Worm (Caenorhabditis elegans): ENCODE data around the gene math-9.

DNA sequence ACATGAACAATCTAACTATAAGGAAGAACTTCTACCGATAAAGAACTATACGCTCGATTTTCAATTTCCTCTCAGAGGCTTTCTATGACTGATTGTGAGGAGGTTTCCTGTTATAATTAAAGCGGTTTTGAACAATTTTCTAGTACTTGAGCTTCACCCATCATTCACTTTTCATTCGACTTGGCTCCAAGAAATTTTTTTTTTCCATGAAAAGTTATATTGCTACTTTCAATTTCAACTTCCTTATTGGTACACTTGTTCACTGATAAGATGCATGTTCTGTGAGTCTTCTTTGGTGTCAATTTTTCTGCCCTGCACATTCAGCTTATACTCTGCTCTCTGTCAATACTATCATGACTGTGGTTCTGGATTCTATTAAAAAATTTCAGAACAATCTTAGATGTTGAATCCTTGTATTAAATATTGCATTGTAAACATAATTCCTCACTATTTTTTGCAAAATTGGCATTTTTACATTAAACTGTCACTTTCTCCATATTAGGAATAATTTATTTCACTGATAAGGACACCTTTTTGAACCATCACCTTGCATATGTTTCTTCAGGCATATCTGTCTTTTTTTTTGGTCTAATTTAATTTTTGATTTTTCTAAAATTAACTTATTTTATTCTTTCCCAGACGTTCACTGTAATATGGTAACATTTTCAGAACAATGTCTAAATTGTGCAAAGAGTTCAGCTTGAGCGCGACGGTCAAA is 19.5 kb downstream of the math-9 start, which contains the start of gene math-10:
- no peak for TF ChIP-seq sox-4 (tag; optimal IDR thresholded peaks at IDR 0.05)
- no peak for TF ChIP-seq ttx-3 (tag; optimal IDR thresholded peaks at IDR 0.05)
- no peak for TF ChIP-seq gmeb-2 (tag; optimal IDR thresholded peaks at IDR 0.05)

Data from whole organism, late embryonic.